Fruit fly (Drosophila melanogaster): ENCODE results near the gene CG18577.

Gene CG18577

dm6 chr3R:11234918-11235371 lies 39.1 kb downstream of the CG18577 start, which contains the start of the genes Arfip and CG17721:
TSS of gene Arfip (minus strand) at chr3R:11235013.
TSS of gene CG17721 (plus strand) at chr3R:11235140.
- TF ChIP-seq eg (GFP tag; IDR thresholded peaks at IDR 0.05) (no peak), Hr39 (GFP tag; optimal IDR thresholded peaks at IDR 0.05) (no peak), CG1621 (tag; optimal IDR thresholded peaks at IDR 0.05) (peak; percentile 89)

DNA sequence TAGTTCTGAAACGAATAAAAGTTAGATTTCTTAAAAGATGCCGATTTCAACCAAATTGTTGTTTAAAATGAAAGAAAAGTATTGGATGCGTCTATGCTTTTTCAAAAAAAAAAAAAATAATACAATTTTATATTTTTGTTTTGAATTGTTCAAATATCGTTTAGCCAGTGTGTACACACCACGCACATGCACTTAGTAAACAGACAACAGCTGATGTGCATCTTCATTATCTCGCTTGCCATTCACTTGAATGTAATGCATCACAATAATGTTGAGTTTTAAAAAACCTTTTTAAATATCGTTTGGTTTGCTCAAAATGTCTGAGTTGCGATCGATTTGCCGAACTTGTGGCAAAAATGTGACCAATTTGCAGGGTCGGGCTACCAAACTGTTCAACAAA lies 40.1 kb downstream of the CG18577 start, which contains the start of gene CG31441:
CG31441 (plus strand) TSS at position 246 of the 400 bp plus-strand sequence.
- TF ChIP-seq pdm3 (GFP tag; optimal IDR thresholded peaks at IDR 0.05) (no peak), CG3919 (GFP tag; optimal IDR thresholded peaks at IDR 0.05) (no peak), esn (GFP tag; optimal IDR thresholded peaks at IDR 0.05) (peak; percentile 28), fkh (GFP tag; optimal IDR thresholded peaks at IDR 0.05) (peak; percentile 94)

dm6 chr3R:11237598-11237997 lies 41.7 kb downstream of the CG18577 start, which contains the start of gene CG31388:
TSS of gene CG31388 (plus strand) at chr3R:11237815.
- no peak for TF ChIP-seq CG6854 (GFP tag; optimal IDR thresholded peaks at IDR 0.05)
- no peak for TF ChIP-seq dac (GFP tag; optimal IDR thresholded peaks at IDR 0.05)
- no peak for TF ChIP-seq CG31627 (GFP tag; optimal IDR thresholded peaks at IDR 0.05)
- TF ChIP-seq fkh (GFP tag; optimal IDR thresholded peaks at IDR 0.05) = peak; percentile 54

DNA sequence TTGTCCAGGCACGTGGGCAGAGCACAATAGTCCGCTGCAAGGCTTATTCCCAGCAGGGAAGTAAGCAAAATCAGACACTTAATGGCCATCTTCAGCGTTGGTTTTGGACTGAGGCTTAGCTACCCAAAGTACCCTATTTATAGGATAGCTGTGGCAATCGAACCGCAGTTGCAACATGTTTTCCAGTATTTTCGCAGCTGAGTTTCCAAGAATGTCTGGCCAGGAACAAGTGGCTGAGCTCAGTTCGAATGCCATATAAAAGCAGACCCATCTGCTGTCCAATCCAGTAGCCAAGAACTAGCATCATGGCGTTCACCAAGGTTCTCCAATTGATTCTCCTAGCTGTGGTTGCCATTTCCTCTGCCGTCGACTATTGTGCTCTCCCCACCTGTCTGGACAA lies 45.0 kb downstream of the CG18577 start, which contains the start of the genes scpr-B and scpr-A:
scpr-B (minus strand) TSS at position 101 of the 400 bp plus-strand sequence.
scpr-A (plus strand) TSS at position 293 of the 400 bp plus-strand sequence.
- TF ChIP-seq acj6 (GFP tag; optimal IDR thresholded peaks at IDR 0.05) (no peak), Hr39 (GFP tag; optimal IDR thresholded peaks at IDR 0.05) (no peak), cyc (GFP tag; optimal IDR thresholded peaks at IDR 0.05) (no peak)

- TF ChIP-seq CG8119 (GFP tag; IDR thresholded peaks at IDR 0.05) (no peak), svp (GFP tag) (peak; percentile 81), vri (GFP tag; optimal IDR thresholded peaks at IDR 0.05) (peak; percentile 90), CG9139 (GFP tag; optimal IDR thresholded peaks at IDR 0.05) (peak; percentile 58), Ets96B (tag; optimal IDR thresholded peaks at IDR 0.05) (peak; percentile 16), CG32006 (GFP tag; optimal IDR thresholded peaks at IDR 0.05) (no peak), Met (GFP tag; optimal IDR thresholded peaks at IDR 0.05) (no peak), fkh (GFP tag; optimal IDR thresholded peaks at IDR 0.05) (peak; percentile 85), CG6808 (GFP tag; optimal IDR thresholded peaks at IDR 0.05) (no peak)
These were observed 47.3 kb downstream of the CG18577 start for dm6 chr3R:11243057-11243740.

DNA sequence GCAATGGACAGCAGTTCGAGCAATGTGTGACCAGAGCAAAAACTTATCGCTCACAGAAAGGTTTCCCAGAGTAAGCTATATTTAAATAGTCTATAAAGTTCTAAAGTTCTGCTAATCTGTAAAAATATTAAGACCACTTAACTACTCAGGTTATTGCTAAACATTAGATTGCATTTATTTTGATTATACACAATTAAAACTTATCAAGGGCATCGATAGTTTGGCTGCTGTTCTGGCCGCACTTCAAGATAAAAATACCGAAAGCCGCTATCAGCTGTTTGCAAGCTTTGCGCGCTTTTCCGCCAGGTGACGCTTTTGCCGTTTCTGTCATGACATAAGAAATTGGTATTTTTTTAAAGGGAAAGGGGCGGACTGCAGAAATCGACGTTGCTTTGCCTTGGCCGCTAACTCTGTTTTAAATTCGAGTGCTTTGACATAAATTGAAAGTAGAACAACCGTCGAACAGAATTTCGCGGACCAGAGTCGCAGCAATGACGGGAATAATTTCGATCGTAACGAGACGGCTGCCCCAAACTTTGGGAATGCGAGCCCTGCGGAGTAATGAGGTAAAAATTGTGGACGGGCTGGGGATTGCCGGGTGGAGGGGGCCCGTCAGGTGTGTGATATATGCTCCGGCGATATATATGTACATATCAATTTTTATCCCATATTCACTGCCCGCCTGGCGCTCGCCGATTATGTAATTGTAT lies 48.2 kb downstream of the CG18577 start, which contains the start of the genes CG17734 and CG5214:
CG17734 (minus strand) TSS at position 49 of the 710 bp plus-strand sequence.
CG5214 (plus strand) TSS at position 352 of the 710 bp plus-strand sequence.
- TF ChIP-seq Hr4 (GFP tag; optimal IDR thresholded peaks at IDR 0.05) (no peak), topi (GFP tag; optimal IDR thresholded peaks at IDR 0.05) (peak; percentile 20), Eip78C (GFP tag) (peak; percentile 58), CG3032 (tag; optimal IDR thresholded peaks at IDR 0.05) (no peak), CG1621 (tag; optimal IDR thresholded peaks at IDR 0.05) (no peak), achi (GFP tag; optimal IDR thresholded peaks at IDR 0.05) (peak; percentile 98), cyc (GFP tag; optimal IDR thresholded peaks at IDR 0.05) (peak; percentile 30), CG11762 (GFP tag; optimal IDR thresholded peaks at IDR 0.05; ENCODE audit: insufficient read depth) (no peak), Ets96B (tag; optimal IDR thresholded peaks at IDR 0.05) (no peak), Blimp-1 (GFP tag; optimal IDR thresholded peaks at IDR 0.05) (no peak), CG10669 (GFP tag; optimal IDR thresholded peaks at IDR 0.05) (no peak), lz (GFP tag; optimal IDR thresholded peaks at IDR 0.05) (peak; percentile 53), Sox14 (GFP tag; optimal IDR thresholded peaks at IDR 0.05) (peak; percentile 32), CG6854 (GFP tag; optimal IDR thresholded peaks at IDR 0.05) (no peak), Gug (GFP tag; IDR thresholded peaks at IDR 0.05) (no peak), vri (GFP tag; optimal IDR thresholded peaks at IDR 0.05) (peak; percentile 95)

All from whole organism, prepupa.